Worm (Caenorhabditis elegans): Measurements from ENCODE around the gene nspc-1.
"Not testable (repeated sequence)": the region's sequence is repeated elsewhere in the genome, so short reads cannot be mapped to it uniquely, and the experiment has no call there.

The nspc-1 gene

ce11 chrX:8535006-8535405, at the start of gene nspc-1:
nspc-1 (minus strand) TSS chrX:8535106.
- not testable (repeated sequence) for TF ChIP-seq W03F9.2, dao-5, him-1 (tag; optimal IDR thresholded peaks at IDR 0.05)

DNA sequence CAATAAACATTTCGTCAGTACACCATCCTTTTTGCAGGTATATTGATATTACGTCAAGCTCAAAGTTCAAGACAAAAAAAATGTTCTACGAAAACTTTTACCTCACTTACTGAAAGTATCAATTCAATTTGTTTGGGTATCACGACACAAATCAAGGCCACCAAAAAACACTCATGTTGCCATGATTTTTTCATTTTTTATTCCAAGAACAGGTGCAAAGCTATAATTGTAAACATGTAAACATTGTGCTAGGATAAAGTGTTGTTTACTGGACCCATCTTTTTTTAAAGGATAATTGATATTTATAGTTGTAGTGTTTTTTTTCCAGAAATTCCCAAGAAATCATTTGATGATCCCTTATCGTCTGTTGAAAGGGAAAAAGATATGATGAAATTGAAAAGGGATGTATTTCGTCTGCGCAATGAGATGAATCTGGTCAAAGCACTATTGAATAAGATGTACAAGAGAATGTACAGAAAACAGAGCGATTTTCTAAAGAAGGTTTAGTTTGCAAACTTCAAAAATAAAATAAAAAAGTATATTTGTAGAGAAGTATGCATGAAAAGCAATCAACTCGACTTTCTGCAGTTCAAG, 48.0 kb upstream of the nspc-1 start:
- TF ChIP-seq W03F9.2 (tag; optimal IDR thresholded peaks at IDR 0.05), result no peak

- TF ChIP-seq W03F9.2 (tag; optimal IDR thresholded peaks at IDR 0.05) (no peak), him-1 (tag; optimal IDR thresholded peaks at IDR 0.05) (no peak), dao-5 (tag; optimal IDR thresholded peaks at IDR 0.05) (no peak)
These were observed 46.5 kb upstream of the nspc-1 start, which contains the start of gene F18E9.8 for ce11 chrX:8581447-8581846. F18E9.8 (minus strand) TSS chrX:8581547.

DNA sequence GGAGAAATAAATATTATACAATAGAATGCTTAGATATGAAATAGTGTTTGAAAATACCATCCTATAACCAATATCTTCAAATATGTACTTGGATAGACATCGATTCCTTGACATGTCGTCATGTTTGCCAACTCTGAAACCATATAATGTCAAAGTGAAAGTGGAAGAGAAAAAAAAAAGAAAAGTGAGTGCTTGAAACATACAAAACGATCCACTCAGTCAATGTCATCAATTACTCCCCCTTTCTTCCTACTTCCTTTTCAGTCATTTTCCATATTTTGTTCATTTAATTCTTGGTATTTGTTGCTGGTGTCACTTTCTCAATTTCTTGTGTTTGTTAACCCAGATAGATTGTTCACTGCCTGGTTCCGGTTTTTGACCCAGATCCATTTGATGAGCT, 45.3 kb upstream of the nspc-1 start, which contains the start of gene F18E9.4:
TSS of gene F18E9.4 (plus strand) at position 301 of the 400 bp plus-strand sequence.
- TF ChIP-seq dao-5 (tag; optimal IDR thresholded peaks at IDR 0.05) (no peak), W03F9.2 (tag; optimal IDR thresholded peaks at IDR 0.05) (no peak), him-1 (tag; optimal IDR thresholded peaks at IDR 0.05) (no peak)

DNA sequence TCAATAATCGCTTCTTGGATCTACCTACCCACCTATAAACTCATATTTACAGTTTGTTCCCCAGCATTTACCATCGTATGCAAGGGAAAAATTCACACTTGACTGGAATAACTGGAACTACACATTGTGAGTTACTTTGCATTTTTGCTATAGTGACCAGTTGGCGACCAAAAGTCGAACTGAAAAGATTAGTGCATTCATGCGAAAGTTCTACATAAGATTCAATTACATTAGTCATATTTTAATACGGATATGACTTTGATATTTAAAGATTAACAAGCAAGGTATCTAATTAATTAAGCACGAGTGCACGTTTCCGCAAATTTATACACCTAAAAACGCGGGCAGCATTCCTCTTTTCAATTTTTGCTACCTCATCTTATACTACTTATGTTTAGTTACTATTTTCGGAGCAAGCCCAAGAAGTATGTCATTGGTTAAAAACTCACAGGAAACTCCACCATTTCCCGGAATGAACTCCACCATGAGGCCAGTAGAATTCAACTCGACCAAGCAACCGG, 36.2 kb upstream of the nspc-1 start, which contains the start of gene jmjd-3.1:
TSS of gene jmjd-3.1 (plus strand) at position 51 of the 521 bp plus-strand sequence.
- no peak for TF ChIP-seq dao-5 (tag; optimal IDR thresholded peaks at IDR 0.05)
- no peak for TF ChIP-seq W03F9.2 (tag; optimal IDR thresholded peaks at IDR 0.05)

DNA sequence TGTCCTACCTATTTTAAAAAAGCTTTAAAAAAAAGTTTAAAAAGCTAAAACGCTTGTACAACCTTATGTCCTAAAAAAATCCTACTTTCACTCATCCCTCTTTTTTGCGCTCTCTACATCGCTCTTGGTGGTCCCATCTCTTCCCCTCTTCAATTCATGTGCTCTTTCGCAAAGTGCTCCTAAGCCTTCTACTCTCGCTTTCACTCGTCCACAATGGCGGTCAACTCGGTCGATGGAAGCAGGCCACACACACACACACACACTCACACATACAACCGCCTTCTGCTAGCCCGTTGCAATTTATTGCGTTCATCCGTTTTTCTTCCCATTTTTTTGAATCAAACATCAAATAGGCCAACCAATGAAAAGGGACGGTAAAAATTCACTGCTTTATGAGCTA, 34.3 kb upstream of the nspc-1 start:
- TF ChIP-seq dao-5 (tag; optimal IDR thresholded peaks at IDR 0.05) (no peak), W03F9.2 (tag; optimal IDR thresholded peaks at IDR 0.05) (no peak), him-1 (tag; optimal IDR thresholded peaks at IDR 0.05) (no peak)

- no peak for TF ChIP-seq him-1 (tag; optimal IDR thresholded peaks at IDR 0.05)
These were observed 33.6 kb upstream of the nspc-1 start for ce11 chrX:8568423-8568903.

DNA sequence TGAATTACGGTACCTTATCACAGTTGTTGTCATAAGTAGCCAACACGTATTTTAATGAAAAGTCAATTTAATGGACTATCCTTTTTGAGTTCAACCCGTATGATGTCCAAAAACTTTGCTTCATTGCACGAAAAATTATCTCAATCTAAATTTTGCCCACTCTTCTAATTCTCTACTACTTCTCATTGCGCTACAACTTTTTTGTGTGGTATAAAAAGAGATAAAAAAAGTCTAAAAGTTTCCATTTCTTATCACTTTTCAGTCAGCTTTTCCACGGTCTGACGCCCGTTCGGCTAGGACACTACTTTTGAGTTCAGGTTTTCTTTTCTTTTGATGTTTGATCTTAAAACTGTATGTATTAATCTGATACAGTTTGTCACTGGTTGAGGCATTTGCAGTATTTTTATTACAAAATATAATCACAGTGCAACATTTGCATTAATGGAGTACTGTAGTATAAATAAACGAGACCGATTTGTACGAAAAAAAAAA, 33.0 kb upstream of the nspc-1 start:
- no peak for TF ChIP-seq dao-5 (tag; optimal IDR thresholded peaks at IDR 0.05)
- TF ChIP-seq W03F9.2 (tag; optimal IDR thresholded peaks at IDR 0.05), result no peak
- no peak for TF ChIP-seq him-1 (tag; optimal IDR thresholded peaks at IDR 0.05)

ce11 chrX:8567166-8567565, 32.3 kb upstream of the nspc-1 start:
- TF ChIP-seq W03F9.2 (tag; optimal IDR thresholded peaks at IDR 0.05) (no peak), him-1 (tag; optimal IDR thresholded peaks at IDR 0.05) (no peak), dao-5 (tag; optimal IDR thresholded peaks at IDR 0.05) (no peak)

ce11 chrX:8566521-8567032, 31.7 kb upstream of the nspc-1 start:
- TF ChIP-seq him-1 (tag; optimal IDR thresholded peaks at IDR 0.05) (no peak), dao-5 (tag; optimal IDR thresholded peaks at IDR 0.05) (no peak), W03F9.2 (tag; optimal IDR thresholded peaks at IDR 0.05) (no peak)

DNA sequence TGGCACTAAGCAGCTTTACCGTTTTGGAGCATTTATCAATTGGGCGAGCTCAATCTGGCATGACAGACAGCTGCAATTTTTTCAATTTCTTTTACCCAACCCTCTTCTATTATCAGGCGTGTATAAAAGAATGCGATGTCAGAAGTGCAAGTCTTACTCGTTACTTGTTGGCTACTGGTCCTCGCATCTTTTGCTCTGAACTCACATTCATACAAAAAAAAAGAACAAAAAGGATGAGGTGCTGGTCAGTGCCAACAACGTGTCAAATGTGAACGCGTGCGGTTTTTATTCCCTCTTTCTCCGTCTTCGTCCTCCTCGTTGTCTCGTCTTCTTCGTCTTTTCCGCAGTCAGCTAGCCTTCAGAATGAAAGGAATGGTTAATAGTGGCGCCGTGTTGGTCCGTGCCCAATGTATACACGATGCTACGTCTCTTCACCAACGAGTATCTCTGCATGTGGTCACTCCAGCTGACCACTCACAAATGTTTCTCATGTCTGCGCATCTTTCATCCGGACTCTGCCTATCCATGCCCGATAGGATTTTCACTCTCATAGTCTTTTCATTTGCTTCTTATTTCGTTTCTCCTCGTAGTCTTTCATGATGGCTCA, 31.0 kb upstream of the nspc-1 start:
- TF ChIP-seq W03F9.2 (tag; optimal IDR thresholded peaks at IDR 0.05), result no peak
- no peak for TF ChIP-seq dao-5 (tag; optimal IDR thresholded peaks at IDR 0.05)
- no peak for TF ChIP-seq him-1 (tag; optimal IDR thresholded peaks at IDR 0.05)

ce11 chrX:8564451-8564795, 29.5 kb upstream of the nspc-1 start:
- TF ChIP-seq him-1 (tag; optimal IDR thresholded peaks at IDR 0.05) (no peak), dao-5 (tag; optimal IDR thresholded peaks at IDR 0.05) (no peak), W03F9.2 (tag; optimal IDR thresholded peaks at IDR 0.05) (no peak)

DNA sequence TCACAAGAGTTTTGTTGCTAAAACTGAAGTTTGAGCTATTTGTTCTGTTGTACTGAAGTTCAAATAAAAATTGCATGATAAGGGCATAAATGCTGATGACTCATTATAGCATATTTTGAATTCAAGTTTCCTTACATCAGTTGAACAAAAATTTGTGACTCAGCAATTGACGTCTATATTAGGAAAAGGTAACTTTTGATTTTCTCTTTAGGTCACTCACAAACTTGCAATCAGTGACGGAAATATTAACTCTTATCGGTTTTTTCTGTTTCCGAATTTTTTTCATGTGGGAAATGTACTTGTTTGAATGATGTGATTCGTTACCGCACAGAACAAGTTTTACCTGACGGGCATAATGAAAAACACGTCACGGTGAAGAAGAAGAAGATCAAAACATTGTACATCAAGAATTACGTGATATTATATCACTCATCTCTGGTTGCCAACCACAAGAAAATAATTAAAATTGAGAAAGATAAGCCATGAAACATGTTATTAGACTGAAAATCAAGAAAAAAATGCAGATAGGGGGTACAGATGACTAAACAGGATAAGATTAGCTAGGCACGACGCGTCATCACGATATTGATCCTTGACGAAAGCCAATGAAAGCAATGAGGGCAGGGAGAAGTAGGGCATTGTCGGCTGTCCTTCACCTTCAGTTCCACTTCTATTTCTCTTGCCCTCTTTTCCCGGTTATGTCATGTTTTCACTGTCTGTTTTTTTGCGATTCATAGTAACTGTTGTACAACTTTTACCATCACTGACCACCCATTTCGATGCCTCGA, 29.0 kb upstream of the nspc-1 start:
- TF ChIP-seq dao-5 (tag; optimal IDR thresholded peaks at IDR 0.05), result no peak
- no peak for TF ChIP-seq W03F9.2 (tag; optimal IDR thresholded peaks at IDR 0.05)
- TF ChIP-seq him-1 (tag; optimal IDR thresholded peaks at IDR 0.05), result no peak

ce11 chrX:8562586-8562985, 27.7 kb upstream of the nspc-1 start:
- TF ChIP-seq him-1 (tag; optimal IDR thresholded peaks at IDR 0.05) (no peak), dao-5 (tag; optimal IDR thresholded peaks at IDR 0.05) (no peak)

All from whole organism, L4/young adult.